Worm (Caenorhabditis elegans): Measurements from ENCODE around the gene Y54G2A.13.

Y54G2A.13 gene

ce11 chrIV:2849269-2849668 is 29.7 kb upstream of the Y54G2A.13 start:
- TF ChIP-seq pha-4 (tag; optimal IDR thresholded peaks at IDR 0.05) (no peak), hlh-13 (GFP tag; optimal IDR thresholded peaks at IDR 0.05) (no peak), ceh-24 (tag; optimal IDR thresholded peaks at IDR 0.05) (no peak), ceh-48 (tag; optimal IDR thresholded peaks at IDR 0.05) (no peak), C38D4.7 (GFP tag; optimal IDR thresholded peaks at IDR 0.05) (no peak), ceh-9 (tag; optimal IDR thresholded peaks at IDR 0.05) (no peak), ceh-14 (tag; optimal IDR thresholded peaks at IDR 0.05) (no peak), fkh-6 (tag; optimal IDR thresholded peaks at IDR 0.05) (no peak), tbx-2 (tag; optimal IDR thresholded peaks at IDR 0.05) (no peak), unc-55 (GFP tag; optimal IDR thresholded peaks at IDR 0.05) (no peak), C08G9.2 (tag; optimal IDR thresholded peaks at IDR 0.05) (no peak), pqm-1 (tag; optimal IDR thresholded peaks at IDR 0.05) (no peak), eyg-1 (tag; optimal IDR thresholded peaks at IDR 0.05) (no peak), fkh-10 (GFP tag; optimal IDR thresholded peaks at IDR 0.05) (no peak), unc-86 (tag; optimal IDR thresholded peaks at IDR 0.05) (no peak), ceh-31 (tag; optimal IDR thresholded peaks at IDR 0.05) (no peak), ceh-19 (GFP tag; optimal IDR thresholded peaks at IDR 0.05) (no peak)

- TF ChIP-seq sox-2 (GFP tag; IDR thresholded peaks at IDR 0.05) (no peak), C38D4.7 (GFP tag; optimal IDR thresholded peaks at IDR 0.05) (no peak), C08G9.2 (tag; optimal IDR thresholded peaks at IDR 0.05) (no peak), elt-2 (tag; optimal IDR thresholded peaks at IDR 0.05) (no peak), ets-4 (tag; optimal IDR thresholded peaks at IDR 0.05) (no peak), ttx-3 (tag; optimal IDR thresholded peaks at IDR 0.05) (no peak), ceh-22 (tag; optimal IDR thresholded peaks at IDR 0.05) (no peak), nfya-1 (tag; optimal IDR thresholded peaks at IDR 0.05) (no peak), pqm-1 (tag; optimal IDR thresholded peaks at IDR 0.05) (no peak), npax-4 (tag; optimal IDR thresholded peaks at IDR 0.05) (no peak), lim-6 (tag; optimal IDR thresholded peaks at IDR 0.05) (no peak), eyg-1 (tag; optimal IDR thresholded peaks at IDR 0.05) (no peak), ztf-16 (tag; optimal IDR thresholded peaks at IDR 0.05) (no peak), K02D7.2 (tag; optimal IDR thresholded peaks at IDR 0.05) (no peak), ahr-1 (tag; optimal IDR thresholded peaks at IDR 0.05) (no peak), tbx-2 (tag; optimal IDR thresholded peaks at IDR 0.05) (no peak), ceh-6 (GFP tag; optimal IDR thresholded peaks at IDR 0.05) (no peak)
Observed at ce11 chrIV:2846264-2846663, 26.7 kb upstream of the Y54G2A.13 start, which contains the start of gene Y54G2A.40. Y54G2A.40 (plus strand) TSS chrIV:2846476.

ce11 chrIV:2843882-2844281 is 24.3 kb upstream of the Y54G2A.13 start, which contains the start of gene Y54G2A.15:
Y54G2A.15 (minus strand) TSS chrIV:2843982.
- TF ChIP-seq rnt-1 (tag; optimal IDR thresholded peaks at IDR 0.05) (no peak), K09A11.1 (tag; optimal IDR thresholded peaks at IDR 0.05; ENCODE audit: insufficient read depth) (no peak), dve-1 (tag; optimal IDR thresholded peaks at IDR 0.05) (no peak), pros-1 (tag; optimal IDR thresholded peaks at IDR 0.05) (no peak), sox-2 (GFP tag; IDR thresholded peaks at IDR 0.05) (no peak)

ce11 chrIV:2842162-2842561 is 22.6 kb upstream of the Y54G2A.13 start, which contains the start of gene clec-84:
clec-84 (plus strand) TSS chrIV:2842462.
- TF ChIP-seq nhr-11 (tag; optimal IDR thresholded peaks at IDR 0.05), result no peak
- TF ChIP-seq ceh-45 (GFP tag; IDR thresholded peaks at IDR 0.05), result no peak
- no peak for TF ChIP-seq sox-4 (tag; optimal IDR thresholded peaks at IDR 0.05)
- no peak for TF ChIP-seq rnt-1 (tag; optimal IDR thresholded peaks at IDR 0.05)
- TF ChIP-seq tbx-2 (tag; optimal IDR thresholded peaks at IDR 0.05), result no peak
- TF ChIP-seq ceh-48 (tag; optimal IDR thresholded peaks at IDR 0.05), result no peak
- no peak for TF ChIP-seq pat-9 (tag; optimal IDR thresholded peaks at IDR 0.05)
- no peak for TF ChIP-seq zip-5 (tag; optimal IDR thresholded peaks at IDR 0.05)
- TF ChIP-seq C08G9.2 (tag; optimal IDR thresholded peaks at IDR 0.05), result no peak
- no peak for TF ChIP-seq npax-4 (tag; optimal IDR thresholded peaks at IDR 0.05)
- TF ChIP-seq ceh-22 (tag; optimal IDR thresholded peaks at IDR 0.05), result no peak
- TF ChIP-seq pros-1 (tag; optimal IDR thresholded peaks at IDR 0.05), result no peak
- TF ChIP-seq lim-6 (tag; optimal IDR thresholded peaks at IDR 0.05), result no peak
- no peak for TF ChIP-seq ceh-18 (tag; optimal IDR thresholded peaks at IDR 0.05)
- TF ChIP-seq ama-1 (optimal IDR thresholded peaks at IDR 0.05), result no peak
- TF ChIP-seq mec-3 (tag; optimal IDR thresholded peaks at IDR 0.05; ENCODE audit: borderline replicate concordance), result no peak
